Comparison of ENCODE assay signal across 1 fruit fly cellular context in genomic region chr3L:2631406-2631805, dm6.
TF ChIP-seq lines count a peak whose summit lies in the region.

TSS of gene CG42245 (plus strand) at chr3L:2631715.
TSS of gene MEP-1 (plus strand) at chr3L:2631715.

TF ChIP-seq in whole organism, embryonic, 481 proteins besides CTCF, POLR2A, EP300 and RAD21 (continued from another document and continues in another):
- TF ChIP-seq Chrac-16 (GFP tag; optimal IDR thresholded peaks at IDR 0.05; lab: Kevin White, UChicago): peak; percentile 34
- peak; percentile 8 for TF ChIP-seq CG10431 (GFP tag; optimal IDR thresholded peaks at IDR 0.05; lab: Kevin White, UChicago)
- no peak for TF ChIP-seq D19B (GFP tag; optimal IDR thresholded peaks at IDR 0.05; lab: Kevin White, UChicago)
- TF ChIP-seq Drgx (GFP tag; IDR thresholded peaks at IDR 0.05; lab: Robert Waterston, UW): no peak
- TF ChIP-seq slbo (GFP tag; IDR thresholded peaks at IDR 0.05; lab: Robert Waterston, UW): no peak; the same call in 1 of the 2 replicates
- TF ChIP-seq Dref (GFP tag; IDR thresholded peaks at IDR 0.05; lab: Robert Waterston, UW): peak; percentile 84
- peak; percentile 44 for TF ChIP-seq CG7786 (GFP tag; optimal IDR thresholded peaks at IDR 0.05; lab: Kevin White, UChicago)
- no peak for TF ChIP-seq wdn (GFP tag; IDR thresholded peaks at IDR 0.05; lab: Robert Waterston, UW)
- TF ChIP-seq dati (GFP tag; IDR thresholded peaks at IDR 0.05; lab: Robert Waterston, UW): no peak
- no peak for TF ChIP-seq CG2202 (tag; optimal IDR thresholded peaks at IDR 0.05; lab: Kevin White, UChicago)
- TF ChIP-seq row (GFP tag; IDR thresholded peaks at IDR 0.05; lab: Robert Waterston, UW): no peak
- TF ChIP-seq Hmx (GFP tag; optimal IDR thresholded peaks at IDR 0.05; lab: Kevin White, UChicago): no peak
- TF ChIP-seq Doc2 (GFP tag; IDR thresholded peaks at IDR 0.05; lab: Robert Waterston, UW): no peak
- no peak for TF ChIP-seq dimm (GFP tag; IDR thresholded peaks at IDR 0.05; lab: Robert Waterston, UW)
- peak; percentile 21 for TF ChIP-seq CG1233 (GFP tag; optimal IDR thresholded peaks at IDR 0.05; lab: Kevin White, UChicago)
- TF ChIP-seq CG8359 (GFP tag; optimal IDR thresholded peaks at IDR 0.05; lab: Kevin White, UChicago; ENCODE audit: borderline replicate concordance): no peak
- no peak for TF ChIP-seq D (optimal IDR thresholded peaks at IDR 0.05; lab: Kevin White, UChicago)
- TF ChIP-seq D (GFP tag; optimal IDR thresholded peaks at IDR 0.05; lab: Kevin White, UChicago): no peak
- peak; percentile 16 for TF ChIP-seq her (GFP tag; optimal IDR thresholded peaks at IDR 0.05; lab: Kevin White, UChicago)
- TF ChIP-seq ara (GFP tag; IDR thresholded peaks at IDR 0.05; lab: Robert Waterston, UW): no peak
- TF ChIP-seq pan (optimal IDR thresholded peaks at IDR 0.05; lab: Kevin White, UChicago): no peak
- peak in 1 of 2 experiments; percentile 21 for TF ChIP-seq pan (GFP tag; optimal IDR thresholded peaks at IDR 0.05 in 1 of 2, IDR thresholded peaks at IDR 0.05 in 1 of 2)
- TF ChIP-seq CG3281 (GFP tag; optimal IDR thresholded peaks at IDR 0.05; lab: Kevin White, UChicago): peak; percentile 10
- TF ChIP-seq CG14965 (GFP tag; optimal IDR thresholded peaks at IDR 0.05; lab: Kevin White, UChicago; ENCODE audit: borderline replicate concordance): no peak
- TF ChIP-seq mam (GFP tag; optimal IDR thresholded peaks at IDR 0.05; lab: Kevin White, UChicago): peak; percentile 34
- no peak for TF ChIP-seq CG32772 (GFP tag; IDR thresholded peaks at IDR 0.05; lab: Robert Waterston, UW)
- TF ChIP-seq Lim3 (GFP tag; IDR thresholded peaks at IDR 0.05; lab: Robert Waterston, UW): no peak
- peak; percentile 46 for TF ChIP-seq lab (GFP tag; optimal IDR thresholded peaks at IDR 0.05; lab: Kevin White, UChicago)
- peak; percentile 61 for TF ChIP-seq gcm2 (GFP tag; optimal IDR thresholded peaks at IDR 0.05; lab: Kevin White, UChicago)
- TF ChIP-seq fd102C (GFP tag; optimal IDR thresholded peaks at IDR 0.05; lab: Kevin White, UChicago): no peak
- no peak for TF ChIP-seq Atf6 (GFP tag; IDR thresholded peaks at IDR 0.05; lab: Robert Waterston, UW)
- TF ChIP-seq CG15073 (GFP tag; optimal IDR thresholded peaks at IDR 0.05; lab: Kevin White, UChicago): no peak
- TF ChIP-seq Kr (GFP tag; optimal IDR thresholded peaks at IDR 0.05; lab: Kevin White, UChicago): no peak
- no peak for TF ChIP-seq ro (GFP tag; IDR thresholded peaks at IDR 0.05; lab: Robert Waterston, UW)
- TF ChIP-seq btn (GFP tag; optimal IDR thresholded peaks at IDR 0.05; lab: Kevin White, UChicago): no peak
- no peak for TF ChIP-seq C15 (GFP tag; IDR thresholded peaks at IDR 0.05; lab: Robert Waterston, UW)
- TF ChIP-seq sc (optimal IDR thresholded peaks at IDR 0.05; lab: Kevin White, UChicago): no peak
- peak; percentile 1 for TF ChIP-seq sc (GFP tag; optimal IDR thresholded peaks at IDR 0.05; lab: Kevin White, UChicago)
- TF ChIP-seq nau (GFP tag; optimal IDR thresholded peaks at IDR 0.05; lab: Kevin White, UChicago): peak; percentile 37
- TF ChIP-seq CG14860 (GFP tag; IDR thresholded peaks at IDR 0.05; lab: Robert Waterston, UW; ENCODE audit: partially characterized antibody): peak; percentile 66
- no peak for TF ChIP-seq CG11085 (GFP tag; IDR thresholded peaks at IDR 0.05; lab: Robert Waterston, UW)
- TF ChIP-seq CG4617 (GFP tag; optimal IDR thresholded peaks at IDR 0.05; lab: Kevin White, UChicago; ENCODE audit: borderline replicate concordance): peak; percentile 72
- TF ChIP-seq CG17328 (GFP tag; IDR thresholded peaks at IDR 0.05; lab: Robert Waterston, UW): no peak
- TF ChIP-seq maf-S (GFP tag; optimal IDR thresholded peaks at IDR 0.05; lab: Kevin White, UChicago): peak; percentile 32
- peak in 1 of 3 experiments; percentile 32 for TF ChIP-seq lola (GFP tag; optimal IDR thresholded peaks at IDR 0.05; lab: Kevin White, UChicago)
- TF ChIP-seq pros (GFP tag; optimal IDR thresholded peaks at IDR 0.05; lab: Kevin White, UChicago): no peak
- peak; percentile 95 for TF ChIP-seq stwl (tag; optimal IDR thresholded peaks at IDR 0.05; lab: Kevin White, UChicago)
- peak; percentile 72 for TF ChIP-seq Dp (GFP tag; optimal IDR thresholded peaks at IDR 0.05; lab: Kevin White, UChicago)
- no peak for TF ChIP-seq GATAe (GFP tag; conservative IDR thresholded peaks at IDR 0.05; lab: Robert Waterston, UW)
- peak; percentile 71 for TF ChIP-seq chn (GFP tag; optimal IDR thresholded peaks at IDR 0.05; lab: Kevin White, UChicago)
- TF ChIP-seq pum (GFP tag; optimal IDR thresholded peaks at IDR 0.05; lab: Kevin White, UChicago): peak; percentile 37
- no peak for TF ChIP-seq CG17568 (GFP tag; optimal IDR thresholded peaks at IDR 0.05; lab: Kevin White, UChicago)
- peak; percentile 53 for TF ChIP-seq Sin3A (optimal IDR thresholded peaks at IDR 0.05; lab: Kevin White, UChicago)
- TF ChIP-seq CG8944 (GFP tag; optimal IDR thresholded peaks at IDR 0.05; lab: Kevin White, UChicago): peak; percentile 23
- no peak for TF ChIP-seq ac (GFP tag; optimal IDR thresholded peaks at IDR 0.05; lab: Kevin White, UChicago)
- peak; percentile 81 for TF ChIP-seq CG13287 (GFP tag; IDR thresholded peaks at IDR 0.05; lab: Robert Waterston, UW; ENCODE audit: partially characterized antibody)
- TF ChIP-seq Rx (GFP tag; IDR thresholded peaks at IDR 0.05; lab: Robert Waterston, UW): 0 out of 2 replicates have a peak, but pooled peaks have one; percentile 13
- TF ChIP-seq CG18262 (tag; optimal IDR thresholded peaks at IDR 0.05; lab: Kevin White, UChicago): peak; percentile 44
- TF ChIP-seq CG14014 (GFP tag; IDR thresholded peaks at IDR 0.05; lab: Robert Waterston, UW): no peak
- TF ChIP-seq Opbp (GFP tag; IDR thresholded peaks at IDR 0.05; lab: Robert Waterston, UW; ENCODE audit: partially characterized antibody): peak; percentile 65; the same call in 2 of the 3 replicates
- no peak for TF ChIP-seq sisA (GFP tag; IDR thresholded peaks at IDR 0.05; lab: Robert Waterston, UW)
- no peak for TF ChIP-seq CG9437 (GFP tag; optimal IDR thresholded peaks at IDR 0.05; lab: Kevin White, UChicago)
- TF ChIP-seq dmrt99B (tag; optimal IDR thresholded peaks at IDR 0.05; lab: Kevin White, UChicago): peak; percentile 3
- no peak for TF ChIP-seq Hand (GFP tag; optimal IDR thresholded peaks at IDR 0.05; lab: Kevin White, UChicago)
- no peak for TF ChIP-seq tio (GFP tag; optimal IDR thresholded peaks at IDR 0.05; lab: Kevin White, UChicago)
- TF ChIP-seq CG12659 (GFP tag; optimal IDR thresholded peaks at IDR 0.05; lab: Kevin White, UChicago): peak; percentile 67
- no peak for TF ChIP-seq CG7928 (GFP tag; optimal IDR thresholded peaks at IDR 0.05; lab: Kevin White, UChicago)
- TF ChIP-seq Atf3 (GFP tag; optimal IDR thresholded peaks at IDR 0.05; lab: Kevin White, UChicago): peak; percentile 22
- peak; percentile 66 for TF ChIP-seq knrl (GFP tag; IDR thresholded peaks at IDR 0.05; lab: Robert Waterston, UW; ENCODE audit: partially characterized antibody)
- TF ChIP-seq CHES-1-like (GFP tag; optimal IDR thresholded peaks at IDR 0.05; lab: Kevin White, UChicago): peak; percentile 41
- TF ChIP-seq ftz-f1 (GFP tag; optimal IDR thresholded peaks at IDR 0.05; lab: Kevin White, UChicago): peak; percentile 30
- TF ChIP-seq Lpt (GFP tag; optimal IDR thresholded peaks at IDR 0.05; lab: Kevin White, UChicago): no peak
- no peak for TF ChIP-seq Ada2b (GFP tag; IDR thresholded peaks at IDR 0.05; lab: Robert Waterston, UW)
- peak; percentile 95 for TF ChIP-seq Ets65A (GFP tag; lab: Kevin White, UChicago)
- no peak for TF ChIP-seq Vsx1 (GFP tag; optimal IDR thresholded peaks at IDR 0.05; lab: Kevin White, UChicago)
- TF ChIP-seq HLH3B (GFP tag; IDR thresholded peaks at IDR 0.05; lab: Robert Waterston, UW): no peak
- TF ChIP-seq dan (GFP tag; IDR thresholded peaks at IDR 0.05; lab: Robert Waterston, UW): no peak
- TF ChIP-seq Ets97D (GFP tag; optimal IDR thresholded peaks at IDR 0.05; lab: Kevin White, UChicago): peak; percentile 88
- no peak for TF ChIP-seq Gsc (GFP tag; IDR thresholded peaks at IDR 0.05; lab: Robert Waterston, UW)
- TF ChIP-seq Side (GFP tag; optimal IDR thresholded peaks at IDR 0.05; lab: Kevin White, UChicago): peak; percentile 46
- peak; percentile 49 for TF ChIP-seq CG12236 (GFP tag; optimal IDR thresholded peaks at IDR 0.05; lab: Kevin White, UChicago)
- no peak for TF ChIP-seq CG3726 (GFP tag; IDR thresholded peaks at IDR 0.05; lab: Robert Waterston, UW)
- TF ChIP-seq p53 (GFP tag; optimal IDR thresholded peaks at IDR 0.05; lab: Kevin White, UChicago): no peak
- TF ChIP-seq unc-4 (GFP tag; IDR thresholded peaks at IDR 0.05; lab: Robert Waterston, UW; ENCODE audit: partially characterized antibody): peak; percentile 67
- peak; percentile 38 for TF ChIP-seq dmrt11E (tag; optimal IDR thresholded peaks at IDR 0.05; lab: Kevin White, UChicago)
- TF ChIP-seq pnt (GFP tag; optimal IDR thresholded peaks at IDR 0.05; lab: Kevin White, UChicago): no peak
- TF ChIP-seq B-H2 (GFP tag; optimal IDR thresholded peaks at IDR 0.05; lab: Kevin White, UChicago): peak; percentile 30
- TF ChIP-seq E2f2 (GFP tag; IDR thresholded peaks at IDR 0.05; lab: Robert Waterston, UW): peak; percentile 82
- TF ChIP-seq CG12071 (GFP tag; optimal IDR thresholded peaks at IDR 0.05; lab: Kevin White, UChicago): no peak
- TF ChIP-seq kay (GFP tag; optimal IDR thresholded peaks at IDR 0.05; lab: Kevin White, UChicago): peak; percentile 42
- TF ChIP-seq CG14050 (GFP tag; IDR thresholded peaks at IDR 0.05; lab: Robert Waterston, UW): no peak
- 0 out of 3 replicates have a peak, but pooled peaks have one; percentile 12 for TF ChIP-seq so (GFP tag; IDR thresholded peaks at IDR 0.05; lab: Robert Waterston, UW)
- peak; percentile 55; the same call in 1 of the 3 replicates for TF ChIP-seq ci (GFP tag; IDR thresholded peaks at IDR 0.05; lab: Robert Waterston, UW)
- no peak for TF ChIP-seq dysf (GFP tag; IDR thresholded peaks at IDR 0.05; lab: Robert Waterston, UW)
- TF ChIP-seq CG30431 (GFP tag; optimal IDR thresholded peaks at IDR 0.05; lab: Kevin White, UChicago): no peak
- TF ChIP-seq CG16813 (GFP tag; IDR thresholded peaks at IDR 0.05; lab: Robert Waterston, UW; ENCODE audit: partially characterized antibody): peak; percentile 62
- TF ChIP-seq CG18011 (GFP tag; optimal IDR thresholded peaks at IDR 0.05; lab: Kevin White, UChicago): peak; percentile 29
- no peak for TF ChIP-seq CG6765 (GFP tag; optimal IDR thresholded peaks at IDR 0.05; lab: Kevin White, UChicago)
- TF ChIP-seq Myb (GFP tag; optimal IDR thresholded peaks at IDR 0.05; lab: Kevin White, UChicago): peak; percentile 97
- no peak for TF ChIP-seq ranshi (GFP tag; IDR thresholded peaks at IDR 0.05; lab: Robert Waterston, UW)
- TF ChIP-seq ems (GFP tag; optimal IDR thresholded peaks at IDR 0.05; lab: Kevin White, UChicago): peak; percentile 40
- TF ChIP-seq CG16815 (GFP tag; optimal IDR thresholded peaks at IDR 0.05; lab: Kevin White, UChicago): no peak
- TF ChIP-seq peb (GFP tag; IDR thresholded peaks at IDR 0.05; lab: Robert Waterston, UW): no peak
- peak; percentile 40 for TF ChIP-seq CG15601 (tag; optimal IDR thresholded peaks at IDR 0.05; lab: Kevin White, UChicago)
- no peak for TF ChIP-seq jing (GFP tag; optimal IDR thresholded peaks at IDR 0.05; lab: Kevin White, UChicago)
- TF ChIP-seq Xrp1 (GFP tag; IDR thresholded peaks at IDR 0.05; lab: Robert Waterston, UW): peak; percentile 41; the same call in 1 of the 2 replicates
- no peak for TF ChIP-seq CG2889 (GFP tag; IDR thresholded peaks at IDR 0.05; lab: Robert Waterston, UW)
- TF ChIP-seq gcm (GFP tag; optimal IDR thresholded peaks at IDR 0.05; lab: Kevin White, UChicago): peak; percentile 17
- TF ChIP-seq ATbp (GFP tag; optimal IDR thresholded peaks at IDR 0.05; lab: Kevin White, UChicago): peak; percentile 19
- peak; percentile 19 for TF ChIP-seq CG34376 (GFP tag; optimal IDR thresholded peaks at IDR 0.05; lab: Kevin White, UChicago)
- no peak for TF ChIP-seq zen (tag; optimal IDR thresholded peaks at IDR 0.05; lab: Kevin White, UChicago)
- TF ChIP-seq CG7556 (GFP tag; optimal IDR thresholded peaks at IDR 0.05; lab: Kevin White, UChicago): peak; percentile 11
- peak; percentile 24 for TF ChIP-seq CG1529 (GFP tag; optimal IDR thresholded peaks at IDR 0.05; lab: Kevin White, UChicago)
- TF ChIP-seq CG1792 (GFP tag; optimal IDR thresholded peaks at IDR 0.05; lab: Kevin White, UChicago): peak; percentile 45
- TF ChIP-seq BEAF-32 (GFP tag; optimal IDR thresholded peaks at IDR 0.05; lab: Kevin White, UChicago): peak; percentile 67
- no peak for TF ChIP-seq bcd (GFP tag; optimal IDR thresholded peaks at IDR 0.05; lab: Kevin White, UChicago)
- TF ChIP-seq twi (tag; optimal IDR thresholded peaks at IDR 0.05; lab: Kevin White, UChicago): peak; percentile 58
- peak; percentile 22; the same call in 1 of the 3 replicates for TF ChIP-seq Dbx (GFP tag; IDR thresholded peaks at IDR 0.05; lab: Robert Waterston, UW)
- TF ChIP-seq sna (GFP tag; IDR thresholded peaks at IDR 0.05; lab: Robert Waterston, UW; ENCODE audit: partially characterized antibody): peak; percentile 61
- peak; percentile 55 for TF ChIP-seq grau (tag; optimal IDR thresholded peaks at IDR 0.05; lab: Kevin White, UChicago)
- peak; percentile 36 for TF ChIP-seq CG7271 (tag; optimal IDR thresholded peaks at IDR 0.05; lab: Kevin White, UChicago)
- no peak for TF ChIP-seq fru (optimal IDR thresholded peaks at IDR 0.05; lab: Kevin White, UChicago)
- TF ChIP-seq CG8281 (tag; optimal IDR thresholded peaks at IDR 0.05; lab: Kevin White, UChicago): no peak
- no peak for TF ChIP-seq abd-A (tag; optimal IDR thresholded peaks at IDR 0.05; lab: Kevin White, UChicago)
- TF ChIP-seq CG17385 (GFP tag; optimal IDR thresholded peaks at IDR 0.05; lab: Kevin White, UChicago): peak; percentile 36
- peak; percentile 37 for TF ChIP-seq az2 (GFP tag; optimal IDR thresholded peaks at IDR 0.05; lab: Kevin White, UChicago)
- TF ChIP-seq NC2α (GFP tag; optimal IDR thresholded peaks at IDR 0.05; lab: Kevin White, UChicago): peak; percentile 41
- no peak for TF ChIP-seq ap (GFP tag; IDR thresholded peaks at IDR 0.05; lab: Robert Waterston, UW)
- peak; percentile 52 for TF ChIP-seq CG4854 (GFP tag; optimal IDR thresholded peaks at IDR 0.05; lab: Kevin White, UChicago)
- no peak for TF ChIP-seq CG6254 (GFP tag; optimal IDR thresholded peaks at IDR 0.05; lab: Kevin White, UChicago)
- TF ChIP-seq CG34422 (GFP tag; IDR thresholded peaks at IDR 0.05; lab: Robert Waterston, UW): peak; percentile 60; the same call in 1 of the 3 replicates
- peak; percentile 75; the same call in 3 of the 4 replicates for TF ChIP-seq Dll (GFP tag; IDR thresholded peaks at IDR 0.05; lab: Robert Waterston, UW; ENCODE audit: partially characterized antibody)
- peak; percentile 12 to 28 for TF ChIP-seq chif (GFP tag; optimal IDR thresholded peaks at IDR 0.05; lab: Kevin White, UChicago)
